Fruit fly (Drosophila melanogaster) whole organism, pupa: Measurements from ENCODE around the gene CG7271.

Experiments
- CG10348 ChIP-seq: fragments of 200-800 bp; sonication (Bioruptor generic); IDR thresholded peaks from 2 replicates; pipeline ENCODE4 v1.3.6; 2022; ENCODE audit warnings: missing biosample characterization, missing genetic modification characterization
- CG12605 ChIP-seq: fragments of 200-800 bp; sonication (Bioruptor generic); IDR thresholded peaks from 2 replicates; pipeline ENCODE4 v1.3.6; 2022; ENCODE audit warnings: missing biosample characterization, missing genetic modification characterization
- CG32121 ChIP-seq: fragments of 200-800 bp; sonication (Bioruptor generic); IDR thresholded peaks from 2 replicates; pipeline ENCODE4 v1.3.6; 2022; ENCODE audit warnings: missing biosample characterization, missing genetic modification characterization
- CG8159 ChIP-seq: fragments of 200-800 bp; sonication (Bioruptor generic); optimal IDR thresholded peaks from 3 replicates; lab custom pipeline; 2018; ENCODE audit warnings: missing biosample characterization, mild to moderate bottlenecking, missing genetic modification characterization, moderate library complexity
- CG8301 ChIP-seq: fragments of 200-800 bp; sonication (Bioruptor generic); optimal IDR thresholded peaks from 2 replicates; lab custom pipeline; 2018; ENCODE audit warnings: missing biosample characterization, mild to moderate bottlenecking, missing genetic modification characterization

DNA sequence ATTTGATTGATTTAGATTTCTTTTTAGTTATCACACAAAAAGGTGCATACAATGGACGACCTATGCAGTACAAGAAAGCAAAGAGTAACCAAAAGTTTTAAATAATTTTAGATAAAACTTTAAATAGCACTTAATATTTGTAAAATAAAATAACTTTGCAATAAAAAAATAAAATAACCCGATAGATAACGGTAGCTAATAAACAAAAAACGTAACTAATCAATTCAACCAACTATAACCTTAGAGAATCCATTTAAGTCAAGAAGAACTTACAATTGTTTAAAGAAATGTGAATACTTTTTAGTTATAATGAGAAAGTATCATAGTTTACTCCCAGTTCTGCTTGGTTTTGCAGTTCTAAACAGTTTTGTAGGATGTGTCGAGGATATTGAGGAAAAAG is 20.8 kb downstream of the CG7271 start, which contains the start of gene CG32201:
- TF ChIP-seq CG8301 (tag; lab: Kevin White, UChicago) (no peak), CG10348 (no peak), CG12605 (GFP tag; lab: Robert Waterston, UW) (no peak), CG8159 (tag; lab: Kevin White, UChicago) (no peak), CG32121 (no peak)
